Worm (Caenorhabditis elegans): Measurements from ENCODE around the gene mrps-18C.

Gene mrps-18C

ce11 chrIII:4948631-4949030, 13.3 kb downstream of the mrps-18C start:
- TF ChIP-seq sem-2 (GFP tag; optimal IDR thresholded peaks at IDR 0.05), result no peak
- no peak for TF ChIP-seq unc-39 (tag; optimal IDR thresholded peaks at IDR 0.05)
- TF ChIP-seq nhr-12 (tag; optimal IDR thresholded peaks at IDR 0.05), result no peak
- TF ChIP-seq mab-5 (tag; optimal IDR thresholded peaks at IDR 0.05), result no peak
- no peak for TF ChIP-seq lsy-2 (tag; optimal IDR thresholded peaks at IDR 0.05)
- TF ChIP-seq ceh-83 (GFP tag; optimal IDR thresholded peaks at IDR 0.05), result no peak
- no peak for TF ChIP-seq lin-32 (GFP tag; optimal IDR thresholded peaks at IDR 0.05)
- TF ChIP-seq flh-1 (GFP tag; optimal IDR thresholded peaks at IDR 0.05), result peak; percentile 31
- TF ChIP-seq bed-3 (GFP tag; optimal IDR thresholded peaks at IDR 0.05), result no peak
- no peak for TF ChIP-seq nhr-28 (tag; optimal IDR thresholded peaks at IDR 0.05)
- no peak for TF ChIP-seq zip-8 (tag; optimal IDR thresholded peaks at IDR 0.05)
- no peak for TF ChIP-seq ces-1 (GFP tag; optimal IDR thresholded peaks at IDR 0.05)
- TF ChIP-seq tbx-8 (GFP tag; optimal IDR thresholded peaks at IDR 0.05), result no peak
- peak; percentile 7 for TF ChIP-seq drap-1 (GFP tag; optimal IDR thresholded peaks at IDR 0.05)
- TF ChIP-seq sptf-1 (tag; optimal IDR thresholded peaks at IDR 0.05), result peak; percentile 49
- no peak for TF ChIP-seq ceh-39 (tag; optimal IDR thresholded peaks at IDR 0.05)
- TF ChIP-seq ztf-11 (tag; optimal IDR thresholded peaks at IDR 0.05), result no peak
- TF ChIP-seq elt-1 (tag; optimal IDR thresholded peaks at IDR 0.05; ENCODE audit: borderline replicate concordance, insufficient read depth), result no peak
- TF ChIP-seq snpc-4 (tag; optimal IDR thresholded peaks at IDR 0.05), result no peak
- no peak for TF ChIP-seq cnd-1 (tag; optimal IDR thresholded peaks at IDR 0.05)
- no peak for TF ChIP-seq blmp-1 (tag; optimal IDR thresholded peaks at IDR 0.05)
- TF ChIP-seq ham-2 (GFP tag; optimal IDR thresholded peaks at IDR 0.05), result peak; percentile 61
- TF ChIP-seq unc-62 (GFP tag; optimal IDR thresholded peaks at IDR 0.05), result no peak
- no peak for TF ChIP-seq elt-3 (tag; optimal IDR thresholded peaks at IDR 0.05)
- TF ChIP-seq nhr-2 (tag; optimal IDR thresholded peaks at IDR 0.05), result no peak
- peak; percentile 44 for TF ChIP-seq M03D4.4 (tag; optimal IDR thresholded peaks at IDR 0.05)
- peak; percentile 50 for TF ChIP-seq unc-120 (tag; optimal IDR thresholded peaks at IDR 0.05; ENCODE audit: poor library complexity, severe bottlenecking)
- TF ChIP-seq lin-13 (tag; optimal IDR thresholded peaks at IDR 0.05), result no peak
- TF ChIP-seq mep-1 (tag; optimal IDR thresholded peaks at IDR 0.05), result peak; percentile 46
- TF ChIP-seq ceh-43 (GFP tag; optimal IDR thresholded peaks at IDR 0.05), result no peak
- TF ChIP-seq mls-2 (tag; optimal IDR thresholded peaks at IDR 0.05), result peak; percentile 51
- no peak for TF ChIP-seq hlh-1 (tag; optimal IDR thresholded peaks at IDR 0.05)
- peak; percentile 46 for TF ChIP-seq pha-4 (tag; optimal IDR thresholded peaks at IDR 0.05)
- no peak for TF ChIP-seq nhr-76 (tag; optimal IDR thresholded peaks at IDR 0.05)
- no peak for TF ChIP-seq nhr-237 (tag; optimal IDR thresholded peaks at IDR 0.05)

ce11 chrIII:4950345-4950744, 15.0 kb downstream of the mrps-18C start:
- TF ChIP-seq cnd-1 (tag; optimal IDR thresholded peaks at IDR 0.05) (no peak), unc-62 (GFP tag; optimal IDR thresholded peaks at IDR 0.05) (no peak), snpc-4 (tag; optimal IDR thresholded peaks at IDR 0.05) (no peak), ham-2 (GFP tag; optimal IDR thresholded peaks at IDR 0.05) (no peak), hlh-1 (tag; optimal IDR thresholded peaks at IDR 0.05) (no peak)

ce11 chrIII:4951210-4951609, 15.8 kb downstream of the mrps-18C start:
- TF ChIP-seq mep-1 (tag; optimal IDR thresholded peaks at IDR 0.05), result no peak
- TF ChIP-seq zip-8 (tag; optimal IDR thresholded peaks at IDR 0.05), result no peak
- TF ChIP-seq flh-1 (GFP tag; optimal IDR thresholded peaks at IDR 0.05), result no peak
- TF ChIP-seq mls-2 (tag; optimal IDR thresholded peaks at IDR 0.05), result no peak
- TF ChIP-seq elt-3 (tag; optimal IDR thresholded peaks at IDR 0.05), result no peak
- no peak for TF ChIP-seq ztf-11 (tag; optimal IDR thresholded peaks at IDR 0.05)
- TF ChIP-seq elt-1 (tag; optimal IDR thresholded peaks at IDR 0.05; ENCODE audit: borderline replicate concordance, insufficient read depth), result no peak
- no peak for TF ChIP-seq lin-32 (GFP tag; optimal IDR thresholded peaks at IDR 0.05)
- TF ChIP-seq nhr-28 (tag; optimal IDR thresholded peaks at IDR 0.05), result no peak
- no peak for TF ChIP-seq pha-4 (tag; optimal IDR thresholded peaks at IDR 0.05)
- TF ChIP-seq blmp-1 (tag; optimal IDR thresholded peaks at IDR 0.05), result no peak
- TF ChIP-seq sptf-1 (tag; optimal IDR thresholded peaks at IDR 0.05), result no peak
- TF ChIP-seq sem-2 (GFP tag; optimal IDR thresholded peaks at IDR 0.05), result no peak
- TF ChIP-seq nhr-76 (tag; optimal IDR thresholded peaks at IDR 0.05), result no peak
- TF ChIP-seq ces-1 (GFP tag; optimal IDR thresholded peaks at IDR 0.05), result no peak
- TF ChIP-seq cnd-1 (tag; optimal IDR thresholded peaks at IDR 0.05), result no peak
- TF ChIP-seq nhr-12 (tag; optimal IDR thresholded peaks at IDR 0.05), result no peak
- no peak for TF ChIP-seq ceh-39 (tag; optimal IDR thresholded peaks at IDR 0.05)
- no peak for TF ChIP-seq mab-5 (tag; optimal IDR thresholded peaks at IDR 0.05)
- no peak for TF ChIP-seq M03D4.4 (tag; optimal IDR thresholded peaks at IDR 0.05)
